Fruit fly (Drosophila melanogaster) whole organism, embryonic: ENCODE data around the gene CG31213.

Experiments used
- ATbp ChIP-seq: fragments of 200-800 bp; sonication (Bioruptor generic); optimal IDR thresholded peaks from 2 replicates; lab custom pipeline; 2017; ENCODE audit warnings: missing biosample characterization, mild to moderate bottlenecking, missing genetic modification characterization, missing genetic modification reagents
- Atf6 ChIP-seq: fragments of 200-800 bp; sonication (Bioruptor generic); IDR thresholded peaks from 2 replicates; pipeline ENCODE4 v1.3.6; 2022; ENCODE audit warnings: missing biosample characterization, missing genetic modification characterization
- Awh ChIP-seq: fragments of 200-800 bp; sonication (Bioruptor generic); IDR thresholded peaks from 2 replicates; pipeline ENCODE4, ENCODE4 v1.3.6; 2022; ENCODE audit warnings: missing biosample characterization, missing genetic modification characterization
- CG1024 ChIP-seq: fragments of 200-800 bp; sonication (Bioruptor generic); IDR thresholded peaks from 2 replicates; pipeline ENCODE4 v1.3.6; 2022; ENCODE audit warnings: missing biosample characterization, missing genetic modification characterization
- CG10366 ChIP-seq: fragments of 200-800 bp; sonication (Bioruptor generic); IDR thresholded peaks from 2 replicates; pipeline ENCODE4 v1.3.6; 2022; ENCODE audit warnings: missing biosample characterization, missing genetic modification characterization
- CG10431 ChIP-seq: fragments of 200-800 bp; sonication (Bioruptor generic); optimal IDR thresholded peaks from 3 replicates; lab custom pipeline; 2018; ENCODE audit warnings: missing biosample characterization, mild to moderate bottlenecking, missing genetic modification characterization
- CG10462 ChIP-seq: fragments of 200-800 bp; sonication (Bioruptor generic); optimal IDR thresholded peaks from 2 replicates; lab custom pipeline; 2016; ENCODE audit warnings: missing biosample characterization, missing genetic modification characterization
- CG10979 ChIP-seq: fragments of 200-800 bp; sonication (Bioruptor generic); optimal IDR thresholded peaks from 2 replicates; lab custom pipeline; 2018; ENCODE audit warnings: missing biosample characterization, mild to moderate bottlenecking, missing genetic modification characterization, moderate library complexity
- CG15514 ChIP-seq: fragments of 200-800 bp; sonication (Bioruptor generic); optimal IDR thresholded peaks from 3 replicates; lab custom pipeline; 2017; ENCODE audit warnings: missing biosample characterization, missing genetic modification characterization, mild to moderate bottlenecking, moderate library complexity, missing genetic modification reagents
- CG18262 ChIP-seq: fragments of 200-800 bp; optimal IDR thresholded peaks from 3 replicates; lab custom pipeline; 2019; ENCODE audit warnings: missing biosample characterization, mild to moderate bottlenecking, missing genetic modification characterization, moderate library complexity
- CG2678 ChIP-seq: fragments of 200-800 bp; sonication (Bioruptor generic); optimal IDR thresholded peaks from 3 replicates; lab custom pipeline; 2019; ENCODE audit warnings: missing biosample characterization, mild to moderate bottlenecking, missing genetic modification characterization, moderate library complexity
- CG2889 ChIP-seq: fragments of 200-800 bp; sonication (Bioruptor generic); IDR thresholded peaks from 3 replicates; pipeline ENCODE4 v1.3.6; 2022; ENCODE audit warnings: missing biosample characterization, missing genetic modification characterization
- CG30403 ChIP-seq: fragments of 200-800 bp; sonication (Bioruptor generic); optimal IDR thresholded peaks from 3 replicates; lab custom pipeline; 2016; ENCODE audit warnings: missing biosample characterization, missing genetic modification characterization
- CG31224 ChIP-seq: fragments of 200-800 bp; sonication (Bioruptor generic); IDR thresholded peaks from 2 replicates; pipeline ENCODE4 v1.3.6; 2022; ENCODE audit warnings: missing biosample characterization, missing genetic modification characterization
- CG31441 ChIP-seq: fragments of 200-800 bp; sonication (Bioruptor generic); IDR thresholded peaks from 2 replicates; pipeline ENCODE4 v1.3.6; 2022; ENCODE audit warnings: missing biosample characterization, missing genetic modification characterization
- CG34422 ChIP-seq: fragments of 200-800 bp; sonication (Bioruptor generic); IDR thresholded peaks from 3 replicates; pipeline ENCODE4 v1.3.6; 2022; ENCODE audit warnings: missing biosample characterization, missing genetic modification characterization
- CG3995 ChIP-seq: fragments of 200-800 bp; sonication (Bioruptor generic); optimal IDR thresholded peaks from 3 replicates; lab custom pipeline; 2016; ENCODE audit warnings: missing biosample characterization, missing genetic modification characterization
- CG4360 ChIP-seq: fragments of 200-800 bp; sonication (Bioruptor generic); IDR thresholded peaks from 2 replicates; pipeline ENCODE4 v1.3.6; 2022; ENCODE audit warnings: missing biosample characterization, missing genetic modification characterization
- CG6175 ChIP-seq: fragments of 200-800 bp; sonication (Bioruptor generic); IDR thresholded peaks from 3 replicates; pipeline ENCODE4 v1.3.6; 2022; ENCODE audit warnings: missing biosample characterization, missing genetic modification characterization
- CG7271 ChIP-seq: fragments of 200-800 bp; sonication (Bioruptor generic); optimal IDR thresholded peaks from 2 replicates; lab custom pipeline; 2018; ENCODE audit warnings: missing biosample characterization, mild to moderate bottlenecking, missing genetic modification characterization, moderate library complexity
- Camta ChIP-seq: fragments of 200-800 bp; sonication (Bioruptor generic); optimal IDR thresholded peaks from 2 replicates; lab custom pipeline; 2016; ENCODE audit warnings: missing biosample characterization, missing genetic modification characterization
- H15 ChIP-seq: fragments of 200-800 bp; sonication (Bioruptor generic); IDR thresholded peaks from 3 replicates; pipeline ENCODE4 v1.3.6; 2022; ENCODE audit warnings: missing biosample characterization, missing genetic modification characterization
- Hr51 ChIP-seq, 2 experiments: fragments of 200-800 bp; sonication (Bioruptor generic); optimal IDR thresholded peaks; 2 replicates in 1 of 2; 3 replicates in 1 of 2; lab custom pipeline; 2016 to 2018; ENCODE audit warnings: missing biosample characterization in 2 of 2, missing genetic modification characterization in 2 of 2, mild to moderate bottlenecking in 1 of 2, moderate library complexity in 1 of 2
- Kr ChIP-seq: fragments of 200-800 bp; sonication (Bioruptor generic); optimal IDR thresholded peaks from 2 replicates; lab custom pipeline; 2017; ENCODE audit warnings: missing biosample characterization, mild to moderate bottlenecking, missing genetic modification characterization
- Lpt ChIP-seq: fragments of >200 bp; optimal IDR thresholded peaks from 2 replicates; lab custom pipeline; 2018; ENCODE audit warnings: missing biosample characterization, missing genetic modification characterization
- Med ChIP-seq: fragments of 200-800 bp; sonication (Bioruptor generic); peaks from one replicate; lab custom pipeline; 2016; ENCODE audit warnings: missing biosample characterization, missing genetic modification characterization, mild to moderate bottlenecking, inconsistent platforms, moderate library complexity
- NK7.1 ChIP-seq: fragments of 200-800 bp; sonication (Bioruptor generic); optimal IDR thresholded peaks from 3 replicates; lab custom pipeline; 2016; ENCODE audit warnings: missing biosample characterization, missing genetic modification characterization
- Nf-YA ChIP-seq: fragments of 200-800 bp; sonication (Bioruptor generic); IDR thresholded peaks from 2 replicates; pipeline ENCODE4 v1.3.6; 2022; ENCODE audit warnings: missing biosample characterization, missing genetic modification characterization
- Oaz ChIP-seq: fragments of 200-800 bp; sonication (Bioruptor generic); IDR thresholded peaks from 2 replicates; pipeline ENCODE4 v1.3.6; 2022; ENCODE audit warnings: missing biosample characterization, missing genetic modification characterization
- Oli ChIP-seq: fragments of 200-800 bp; sonication (Bioruptor generic); optimal IDR thresholded peaks from 2 replicates; lab custom pipeline; 2018; ENCODE audit warnings: missing biosample characterization, mild to moderate bottlenecking, missing genetic modification characterization, moderate library complexity
- Vsx1 ChIP-seq: fragments of 200-800 bp; sonication (Bioruptor generic); optimal IDR thresholded peaks from 2 replicates; lab custom pipeline; 2017; ENCODE audit warnings: missing biosample characterization, mild to moderate bottlenecking, missing genetic modification characterization, missing genetic modification reagents
- bab2 ChIP-seq: fragments of 200-800 bp; sonication (Bioruptor generic); optimal IDR thresholded peaks from 2 replicates; lab custom pipeline; 2016; ENCODE audit warnings: missing biosample characterization, missing genetic modification characterization
- bigmax ChIP-seq: fragments of 200-800 bp; sonication (Bioruptor generic); optimal IDR thresholded peaks from 2 replicates; lab custom pipeline; 2018; ENCODE audit warnings: missing biosample characterization, mild to moderate bottlenecking, missing genetic modification characterization
- btn ChIP-seq: fragments of 200-800 bp; sonication (Bioruptor generic); optimal IDR thresholded peaks from 2 replicates; lab custom pipeline; 2016; ENCODE audit warnings: missing biosample characterization, missing genetic modification characterization
- dmrt99B ChIP-seq: fragments of 200-800 bp; sonication (Bioruptor generic); optimal IDR thresholded peaks from 2 replicates; lab custom pipeline; 2018; ENCODE audit warnings: missing biosample characterization, mild to moderate bottlenecking, missing genetic modification characterization, moderate library complexity
- fd64A ChIP-seq: fragments of 200-800 bp; sonication (Bioruptor generic); optimal IDR thresholded peaks from 3 replicates; lab custom pipeline; 2018; ENCODE audit warnings: missing biosample characterization, mild to moderate bottlenecking, missing genetic modification characterization
- gsb ChIP-seq: fragments of 200-800 bp; sonication (Bioruptor generic); IDR thresholded peaks from 2 replicates; pipeline ENCODE4 v1.3.6; 2022; ENCODE audit warnings: missing biosample characterization, missing genetic modification characterization
- hbn ChIP-seq: fragments of 200-800 bp; sonication (Bioruptor generic); IDR thresholded peaks from 2 replicates; pipeline ENCODE4 v1.3.6; 2022; ENCODE audit warnings: missing biosample characterization, missing genetic modification characterization; ENCODE audit not compliant: partially characterized antibody
- lab ChIP-seq: fragments of 200-800 bp; sonication (Bioruptor generic); optimal IDR thresholded peaks from 3 replicates; lab custom pipeline; 2017; ENCODE audit warnings: missing biosample characterization, missing genetic modification characterization, mild to moderate bottlenecking, moderate library complexity, missing genetic modification reagents
- lola ChIP-seq, 3 experiments: fragments of >200 bp in 2 of 3; fragments of 200-800 bp in 1 of 3; sonication (Bioruptor generic) in 1 of 3; optimal IDR thresholded peaks; 2 replicates each; lab custom pipeline; 2017 to 2019; ENCODE audit warnings: missing biosample characterization in 3 of 3, missing genetic modification characterization in 3 of 3, mild to moderate bottlenecking in 1 of 3, moderate library complexity in 1 of 3
- maf-S ChIP-seq: fragments of 200-800 bp; sonication (Bioruptor generic); optimal IDR thresholded peaks from 2 replicates; lab custom pipeline; 2016; ENCODE audit warnings: missing biosample characterization, missing genetic modification characterization
- nmo ChIP-seq: fragments of 200-800 bp; sonication (Bioruptor generic); optimal IDR thresholded peaks from 2 replicates; lab custom pipeline; 2018; ENCODE audit warnings: missing biosample characterization, mild to moderate bottlenecking, missing genetic modification characterization, moderate library complexity
- nom ChIP-seq: fragments of 200-800 bp; sonication (Bioruptor generic); optimal IDR thresholded peaks from 2 replicates; lab custom pipeline; 2017; ENCODE audit warnings: missing biosample characterization, missing genetic modification characterization, mild to moderate bottlenecking, moderate library complexity, missing genetic modification reagents
- pfk ChIP-seq: fragments of 200-800 bp; sonication (Bioruptor generic); optimal IDR thresholded peaks from 2 replicates; lab custom pipeline; 2018; ENCODE audit warnings: missing biosample characterization, mild to moderate bottlenecking, missing genetic modification characterization, moderate library complexity
- rib ChIP-seq: fragments of 200-800 bp; sonication (Bioruptor generic); IDR thresholded peaks from 2 replicates; pipeline ENCODE4 v1.3.6; 2022; ENCODE audit warnings: missing biosample characterization, missing genetic modification characterization
- ro ChIP-seq: fragments of 200-800 bp; sonication (Bioruptor generic); IDR thresholded peaks from 2 replicates; pipeline ENCODE4 v1.3.6; 2022; ENCODE audit warnings: missing biosample characterization, missing genetic modification characterization
- row ChIP-seq: fragments of 200-800 bp; sonication (Bioruptor generic); IDR thresholded peaks from 3 replicates; pipeline ENCODE4 v1.3.6; 2022; ENCODE audit warnings: missing biosample characterization, missing genetic modification characterization
- stwl ChIP-seq: fragments of 200-800 bp; sonication (Bioruptor generic); optimal IDR thresholded peaks from 3 replicates; lab custom pipeline; 2018; ENCODE audit warnings: missing biosample characterization, mild to moderate bottlenecking, missing genetic modification characterization, moderate library complexity
- sug ChIP-seq: fragments of 200-800 bp; optimal IDR thresholded peaks from 2 replicates; lab custom pipeline; 2019; ENCODE audit warnings: missing biosample characterization, mild to moderate bottlenecking, missing genetic modification characterization, moderate library complexity
- unc-4 ChIP-seq: fragments of 200-800 bp; sonication (Bioruptor generic); IDR thresholded peaks from 2 replicates; pipeline ENCODE4 v1.3.6; 2022; ENCODE audit warnings: missing biosample characterization, missing genetic modification characterization; ENCODE audit not compliant: partially characterized antibody

Gene CG31213

dm6 chr3R:19999474-19999873 lies 26.8 kb downstream of the CG31213 start (continued):
- TF ChIP-seq CG10431 (GFP tag; lab: Kevin White, UChicago) = no peak
- TF ChIP-seq CG4360 (GFP tag; lab: Robert Waterston, UW) = peak; percentile 14; the same call in 1 of the 2 replicates
- TF ChIP-seq gsb (GFP tag; lab: Robert Waterston, UW) = peak; percentile 46; the same call in 1 of the 2 replicates
- TF ChIP-seq CG34422 (GFP tag; lab: Robert Waterston, UW) = peak; percentile 83
- TF ChIP-seq Lpt (GFP tag; lab: Kevin White, UChicago) = no peak
- peak; percentile 20 for TF ChIP-seq fd64A (GFP tag; lab: Kevin White, UChicago)
- TF ChIP-seq pfk (GFP tag; lab: Kevin White, UChicago) = no peak
- TF ChIP-seq maf-S (GFP tag; lab: Kevin White, UChicago) = no peak
- peak; percentile 90 for TF ChIP-seq dmrt99B (tag; lab: Kevin White, UChicago)
- 0 out of 2 replicates have a peak, but pooled peaks have one; percentile 30 for TF ChIP-seq rib (GFP tag; lab: Robert Waterston, UW)
- TF ChIP-seq CG31441 (GFP tag; lab: Robert Waterston, UW) = peak; percentile 88
- TF ChIP-seq Awh (GFP tag; lab: Robert Waterston, UW) = peak; percentile 87
- TF ChIP-seq Oaz (GFP tag; lab: Robert Waterston, UW) = peak; percentile 60; the same call in 1 of the 2 replicates
- TF ChIP-seq CG6175 (GFP tag; lab: Robert Waterston, UW) = 0 out of 3 replicates have a peak, but pooled peaks have one; percentile 15
- peak; percentile 65 for TF ChIP-seq CG10366 (GFP tag; lab: Robert Waterston, UW)
- TF ChIP-seq bigmax = no peak
- peak; percentile 20 for TF ChIP-seq CG15514 (GFP tag; lab: Kevin White, UChicago)
- peak; percentile 81 for TF ChIP-seq Atf6 (GFP tag; lab: Robert Waterston, UW)
- no peak for TF ChIP-seq btn (GFP tag; lab: Kevin White, UChicago)
- TF ChIP-seq sug (tag; lab: Kevin White, UChicago) = peak; percentile 69
- peak; percentile 89 for TF ChIP-seq lab
- no peak for TF ChIP-seq Camta
- TF ChIP-seq unc-4 = no peak
- peak; percentile 55; the same call in 1 of the 2 replicates for TF ChIP-seq CG1024 (GFP tag; lab: Robert Waterston, UW)
- TF ChIP-seq Kr (GFP tag; lab: Kevin White, UChicago) = no peak
- no peak for TF ChIP-seq hbn (GFP tag; lab: Robert Waterston, UW)
- TF ChIP-seq CG7271 = peak; percentile 79
- no peak for TF ChIP-seq stwl (tag; lab: Kevin White, UChicago)
- peak; percentile 36 for TF ChIP-seq nom (GFP tag; lab: Kevin White, UChicago)

dm6 chr3R:20001595-20001997 lies 28.9 kb downstream of the CG31213 start:
- no peak for TF ChIP-seq NK7.1 (GFP tag; lab: Kevin White, UChicago)
- TF ChIP-seq CG10462 = no peak
- TF ChIP-seq Nf-YA = no peak
- TF ChIP-seq CG2889 (GFP tag; lab: Robert Waterston, UW) = no peak
- peak; percentile 18 for TF ChIP-seq nmo (GFP tag; lab: Kevin White, UChicago)
- no peak for TF ChIP-seq Vsx1
- TF ChIP-seq ATbp (GFP tag; lab: Kevin White, UChicago) = no peak
- TF ChIP-seq Hr51 (GFP tag; optimal IDR thresholded peaks at IDR 0.05; lab: Kevin White, UChicago) = peak in 1 of 2 experiments; percentile 33
- peak; percentile 57; the same call in 2 of the 3 replicates for TF ChIP-seq row
- no peak for TF ChIP-seq CG3995
- peak; percentile 38; the same call in 1 of the 2 replicates for TF ChIP-seq CG31441 (GFP tag; lab: Robert Waterston, UW)
- TF ChIP-seq Med (GFP tag; lab: Kevin White, UChicago) = peak; percentile 73
- TF ChIP-seq CG30403 (GFP tag; lab: Kevin White, UChicago) = peak; percentile 18
- TF ChIP-seq bab2 (GFP tag; lab: Kevin White, UChicago) = no peak
- TF ChIP-seq ro (GFP tag; lab: Robert Waterston, UW) = no peak
- TF ChIP-seq lola (GFP tag; optimal IDR thresholded peaks at IDR 0.05; lab: Kevin White, UChicago) = no peak
- peak; percentile 5 for TF ChIP-seq Oli (tag; lab: Kevin White, UChicago)
- no peak for TF ChIP-seq H15 (GFP tag; lab: Robert Waterston, UW)
- peak; percentile 30 for TF ChIP-seq CG10979
- peak; percentile 20 for TF ChIP-seq CG2678 (tag; lab: Kevin White, UChicago)
- TF ChIP-seq CG18262 (tag; lab: Kevin White, UChicago) = peak; percentile 45
- no peak for TF ChIP-seq CG31224 (GFP tag; lab: Robert Waterston, UW)
